Worm (Caenorhabditis elegans) whole organism, midembryonic: ENCODE results near the gene plc-3.

Source experiments
- med-1 ChIP-seq: sonication (generic microtip); optimal IDR thresholded peaks from 2 replicates; lab custom pipeline; 2017; ENCODE audit warnings: missing genetic modification characterization, mild to moderate bottlenecking, missing compliant biosample characterization, antibody characterized with exemption, missing genetic modification reagents; ENCODE audit not compliant: insufficient read depth
- ztf-23 ChIP-seq: fragments of 200-800 bp; sonication (Bioruptor generic); IDR thresholded peaks from 2 replicates; pipeline ENCODE4 v1.3.6; 2022; ENCODE audit warnings: missing genetic modification reagents, missing genetic modification characterization, missing compliant biosample characterization

- TF ChIP-seq med-1: no peak
- no peak for TF ChIP-seq ztf-23
Measured at ce11 chrII:10234398-10234797, 11.7 kb downstream of the plc-3 start, which contains the start of gene ubxn-5.
